Fruit fly (Drosophila melanogaster): ENCODE data around the gene drm.

The drm gene

DNA sequence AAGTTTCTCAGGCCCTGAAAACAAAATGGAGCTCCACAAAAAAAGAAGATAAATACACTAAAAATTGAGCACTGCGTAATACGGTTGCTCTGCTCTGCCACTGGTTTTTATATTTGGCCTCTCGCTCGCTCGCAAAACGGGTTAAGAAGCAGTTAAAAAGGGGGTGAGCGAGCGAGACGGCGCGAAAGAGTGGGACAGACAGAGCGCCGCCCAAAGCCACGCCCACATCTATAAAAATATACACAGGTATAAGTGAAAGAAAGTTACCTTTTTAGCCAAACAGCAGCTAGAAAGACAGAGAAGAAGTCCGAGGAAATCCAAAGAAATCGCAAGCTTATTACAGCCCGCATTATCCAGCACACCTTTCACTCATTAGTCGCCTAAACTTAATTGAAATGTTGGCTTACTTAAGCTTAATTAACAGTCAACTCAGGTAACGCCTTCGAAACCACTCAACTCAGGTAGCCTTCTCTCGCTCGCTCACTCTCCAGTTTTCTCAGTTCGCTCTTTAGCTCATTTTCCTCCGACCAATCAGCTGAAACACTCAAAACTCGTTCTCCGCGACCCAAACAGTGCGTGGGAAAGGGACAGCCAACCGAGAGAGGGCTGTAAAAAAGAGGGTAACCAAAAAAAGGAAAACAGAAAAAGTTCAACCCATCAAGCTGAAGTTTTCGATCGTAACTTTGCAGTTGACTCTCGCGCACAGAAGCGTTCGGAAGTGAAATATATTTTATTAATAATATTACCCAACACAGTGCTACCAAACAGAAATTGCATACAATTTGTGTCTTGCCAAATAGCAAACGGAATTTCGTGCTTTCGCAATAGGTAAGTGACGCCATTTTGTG, at the start of gene drm:
Gene drm, plus strand, starts transcription at position 684 of the 848 bp plus-strand sequence.
- TF ChIP-seq CG8159 (tag; optimal IDR thresholded peaks at IDR 0.05), result peak; percentile 9
- TF ChIP-seq fd96Ca (GFP tag; IDR thresholded peaks at IDR 0.05), result no peak
- TF ChIP-seq CG34367 (tag; optimal IDR thresholded peaks at IDR 0.05), result no peak
- no peak for TF ChIP-seq CG15710 (tag; optimal IDR thresholded peaks at IDR 0.05)
- TF ChIP-seq rn (GFP tag; IDR thresholded peaks at IDR 0.05), result 0 out of 2 replicates have a peak, but pooled peaks have one; percentile 29

DNA sequence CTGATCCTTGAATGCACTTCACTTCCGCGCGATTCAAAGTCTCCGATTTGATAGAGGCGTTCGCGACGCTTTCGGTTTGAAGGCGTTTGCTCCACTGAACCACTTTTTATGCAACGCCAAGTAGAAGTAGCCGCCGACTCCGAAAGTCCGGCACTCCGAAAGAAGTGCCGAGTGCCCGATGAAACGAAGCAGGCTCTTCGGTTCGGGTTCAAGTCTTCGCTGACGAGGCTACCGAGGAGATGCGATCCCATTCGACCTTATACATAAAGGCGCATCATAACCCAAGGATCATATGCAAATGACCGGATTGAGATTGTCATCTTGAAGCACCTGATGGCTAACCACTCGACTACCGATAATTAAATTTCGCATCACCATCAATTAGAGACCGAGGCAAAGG, 48.1 kb upstream of the drm start, which contains the start of gene CG15414:
Gene CG15414, minus strand, starts transcription at position 101 of the 400 bp plus-strand sequence.
- TF ChIP-seq CG4496 (GFP tag; IDR thresholded peaks at IDR 0.05) (peak; percentile 53; the same call in 2 of the 3 replicates), Snoo (tag; optimal IDR thresholded peaks at IDR 0.05) (no peak)

DNA sequence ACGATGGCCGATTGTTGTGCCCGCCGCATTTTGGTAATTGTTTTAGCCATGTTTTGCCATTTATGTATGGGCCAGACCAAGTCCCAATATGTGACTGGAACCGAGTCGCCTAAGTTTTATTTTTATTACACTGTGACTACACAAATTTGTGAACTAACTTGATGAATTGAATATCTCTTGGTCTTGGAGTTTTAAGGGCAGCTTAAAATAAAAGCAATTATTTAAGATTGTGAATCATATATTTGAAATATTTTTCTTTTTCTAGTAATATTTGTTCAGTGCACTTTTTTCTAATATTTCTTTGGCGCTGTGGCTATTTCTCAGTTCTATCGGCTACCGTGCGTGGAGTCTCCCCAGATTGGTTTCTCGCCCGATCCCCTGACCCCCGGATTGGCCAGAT, 45.6 kb upstream of the drm start:
- TF ChIP-seq CG8301 (tag; optimal IDR thresholded peaks at IDR 0.05) (peak; percentile 2), CG12605 (GFP tag; IDR thresholded peaks at IDR 0.05) (peak; percentile 33; the same call in 1 of the 2 replicates), CG4496 (GFP tag; IDR thresholded peaks at IDR 0.05) (no peak; the same call in 2 of the 3 replicates), CG32121 (GFP tag; IDR thresholded peaks at IDR 0.05) (peak; percentile 48; the same call in 1 of the 2 replicates), CG9948 (tag; optimal IDR thresholded peaks at IDR 0.05) (no peak)

- no peak for TF ChIP-seq CG9948 (tag; optimal IDR thresholded peaks at IDR 0.05)
- no peak for TF ChIP-seq CG32121 (GFP tag; IDR thresholded peaks at IDR 0.05)
- TF ChIP-seq CG14655 (GFP tag; optimal IDR thresholded peaks at IDR 0.05), result no peak
- TF ChIP-seq Ets98B (GFP tag; IDR thresholded peaks at IDR 0.05), result no peak
- no peak for TF ChIP-seq EcR (GFP tag; optimal IDR thresholded peaks at IDR 0.05)
- no peak for TF ChIP-seq Pif1A (GFP tag; optimal IDR thresholded peaks at IDR 0.05)
- no peak for TF ChIP-seq CG8159 (tag; optimal IDR thresholded peaks at IDR 0.05)
- TF ChIP-seq CG10348 (GFP tag; IDR thresholded peaks at IDR 0.05), result no peak
- no peak for TF ChIP-seq CG34367 (tag; optimal IDR thresholded peaks at IDR 0.05)
- TF ChIP-seq CG8301 (tag; optimal IDR thresholded peaks at IDR 0.05), result no peak
- no peak for TF ChIP-seq CG15710 (tag; optimal IDR thresholded peaks at IDR 0.05)
- no peak for TF ChIP-seq gl (tag; optimal IDR thresholded peaks at IDR 0.05)
- no peak for TF ChIP-seq CG12605 (GFP tag; IDR thresholded peaks at IDR 0.05)
- no peak for TF ChIP-seq fd96Ca (GFP tag; IDR thresholded peaks at IDR 0.05)
- no peak for TF ChIP-seq CG17806 (tag; optimal IDR thresholded peaks at IDR 0.05)
- no peak for TF ChIP-seq CG13204 (GFP tag; optimal IDR thresholded peaks at IDR 0.05)
- no peak for TF ChIP-seq D1 (tag; optimal IDR thresholded peaks at IDR 0.05)
Observed at dm6 chr2L:3495465-3495864, 43.6 kb upstream of the drm start.

DNA sequence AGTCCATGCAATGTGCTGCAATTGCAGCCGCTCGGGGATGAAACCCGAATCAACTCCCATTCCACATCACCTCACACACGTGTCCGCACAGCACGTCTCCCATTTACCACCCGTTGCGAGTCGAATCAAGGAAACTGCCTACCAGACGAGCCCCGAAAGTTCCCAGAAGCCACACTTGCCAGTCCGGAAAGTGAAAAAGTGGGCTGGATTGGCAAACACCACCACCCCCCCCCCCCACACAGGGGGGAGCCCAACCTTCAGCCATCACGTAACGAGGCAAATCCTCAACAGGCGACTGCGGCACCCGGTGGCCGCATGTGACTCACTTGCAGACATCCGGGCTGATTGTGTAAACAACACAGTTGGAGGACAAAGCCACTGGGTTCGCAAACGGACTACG, 34.2 kb upstream of the drm start:
- TF ChIP-seq D1 (tag; optimal IDR thresholded peaks at IDR 0.05), result no peak
- no peak for TF ChIP-seq CG9948 (tag; optimal IDR thresholded peaks at IDR 0.05)
- no peak for TF ChIP-seq CG8301 (tag; optimal IDR thresholded peaks at IDR 0.05)
- TF ChIP-seq CG17806 (tag; optimal IDR thresholded peaks at IDR 0.05), result no peak
- TF ChIP-seq fd96Ca (GFP tag; IDR thresholded peaks at IDR 0.05), result no peak

DNA sequence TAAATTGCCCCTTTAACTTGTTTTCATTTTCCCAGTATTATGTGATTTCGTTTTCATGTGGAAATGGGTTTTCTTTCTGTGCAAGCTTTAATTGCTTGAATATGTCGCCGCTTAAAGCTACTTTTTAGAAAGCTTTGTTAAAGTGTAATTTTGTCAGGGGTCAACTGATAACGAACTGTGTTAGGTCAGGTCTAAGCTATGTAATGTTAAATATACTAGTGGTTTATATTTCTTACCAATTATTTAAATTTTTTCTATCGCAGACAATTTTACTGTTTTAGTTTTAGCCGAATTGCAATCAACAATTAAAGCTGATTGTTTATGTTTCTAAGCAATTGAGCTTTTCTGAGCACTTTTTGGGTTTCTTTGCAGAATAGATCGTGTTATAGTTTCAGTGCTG, 32.7 kb upstream of the drm start:
- TF ChIP-seq CG8159 (tag; optimal IDR thresholded peaks at IDR 0.05) (no peak), CG15710 (tag; optimal IDR thresholded peaks at IDR 0.05) (no peak), D1 (tag; optimal IDR thresholded peaks at IDR 0.05) (no peak), rn (GFP tag; IDR thresholded peaks at IDR 0.05) (no peak), CG4496 (GFP tag; IDR thresholded peaks at IDR 0.05) (no peak), Snoo (tag; optimal IDR thresholded peaks at IDR 0.05) (no peak), CG34367 (tag; optimal IDR thresholded peaks at IDR 0.05) (no peak), CG32121 (GFP tag; IDR thresholded peaks at IDR 0.05) (no peak), CG14655 (GFP tag; optimal IDR thresholded peaks at IDR 0.05) (no peak), CG10348 (GFP tag; IDR thresholded peaks at IDR 0.05) (no peak)

- TF ChIP-seq Ets98B (GFP tag; IDR thresholded peaks at IDR 0.05) (0 out of 2 replicates have a peak, but pooled peaks have one; percentile 36), Pif1A (GFP tag; optimal IDR thresholded peaks at IDR 0.05) (no peak), CG8159 (tag; optimal IDR thresholded peaks at IDR 0.05) (no peak), CG17806 (tag; optimal IDR thresholded peaks at IDR 0.05) (no peak), gl (tag; optimal IDR thresholded peaks at IDR 0.05) (no peak)
Observed at dm6 chr2L:3506806-3507205, 32.2 kb upstream of the drm start.
